Worm (Caenorhabditis elegans) whole organism, young adult: ENCODE measurements around the gene M176.16.
A peak's percentile ranks its signal among the peaks of the same experiment; 100 is the strongest.

Source experiments
- efl-1 ChIP-seq: fragments of 150-350 bp; optimal IDR thresholded peaks from 2 replicates; lab custom pipeline; 2014; ENCODE audit warnings: missing biosample characterization, missing genetic modification reagents, missing genetic modification characterization
- pbrm-1 ChIP-seq: fragments of 200-800 bp; sonication (Bioruptor generic); IDR thresholded peaks from 2 replicates; pipeline ENCODE4 v1.3.6; 2022; ENCODE audit warnings: missing genetic modification reagents, missing genetic modification characterization, missing compliant biosample characterization

ce11 chrII:9416381-9417276 lies 1.7 kb upstream of the M176.16 start, which contains the start of the genes gss-1 and chch-3:
- TF ChIP-seq efl-1 (GFP tag; lab: Kevin White, UChicago) (peak; percentile 7), pbrm-1 (GFP tag; lab: Robert Waterston, UW) (no peak)
